Worm (Caenorhabditis elegans) whole organism, young adult: Measurements from ENCODE around the gene Y49G5B.1.
A peak's percentile ranks its signal among the peaks of the same experiment; 100 is the strongest.

ENCODE experiments used
- B0261.1 ChIP-seq: sonication (generic microtip); optimal IDR thresholded peaks from 2 replicates; lab custom pipeline; 2016; ENCODE audit warnings: mild to moderate bottlenecking, missing genetic modification characterization, moderate library complexity, missing compliant biosample characterization
- B0336.3 ChIP-seq: fragments of 200-800 bp; sonication (Bioruptor generic); IDR thresholded peaks from 2 replicates; pipeline ENCODE4 v1.3.6; 2022; ENCODE audit warnings: missing genetic modification characterization, missing compliant biosample characterization
- D2030.7 ChIP-seq: fragments of 200-800 bp; sonication (Bioruptor generic); IDR thresholded peaks from 2 replicates; pipeline ENCODE4 v1.3.6; 2022; ENCODE audit warnings: missing genetic modification reagents, missing genetic modification characterization, missing compliant biosample characterization
- F33H1.4 ChIP-seq: fragments of 200-800 bp; sonication (Bioruptor generic); IDR thresholded peaks from 2 replicates; pipeline ENCODE4 v1.3.6; 2022; ENCODE audit warnings: missing genetic modification reagents, missing genetic modification characterization, missing compliant biosample characterization
- F49E8.2 ChIP-seq: sonication (generic microtip); optimal IDR thresholded peaks from 3 replicates; lab custom pipeline; 2017; ENCODE audit warnings: missing genetic modification characterization, mild to moderate bottlenecking, missing compliant biosample characterization, antibody characterized with exemption, moderate library complexity; ENCODE audit not compliant: insufficient read depth
- F52B5.7 ChIP-seq: sonication (generic microtip); optimal IDR thresholded peaks from 2 replicates; lab custom pipeline; 2016; ENCODE audit warnings: mild to moderate bottlenecking, missing genetic modification characterization, missing compliant biosample characterization
- F57A8.1 ChIP-seq: fragments of 200-800 bp; sonication (Bioruptor generic); optimal IDR thresholded peaks from 2 replicates; lab custom pipeline; 2018; ENCODE audit warnings: mild to moderate bottlenecking, missing genetic modification characterization, moderate library complexity, missing compliant biosample characterization
- K11D2.4 ChIP-seq: fragments of 200-800 bp; sonication (Bioruptor generic); IDR thresholded peaks from 2 replicates; pipeline ENCODE4 v1.3.6; 2022; ENCODE audit warnings: missing genetic modification reagents, missing genetic modification characterization, missing compliant biosample characterization
- T07F8.4 ChIP-seq: sonication (generic microtip); optimal IDR thresholded peaks from 2 replicates; lab custom pipeline; 2016; ENCODE audit warnings: mild to moderate bottlenecking, missing genetic modification characterization, moderate library complexity, missing compliant biosample characterization
- T26A5.8 ChIP-seq: sonication (generic microtip); optimal IDR thresholded peaks from 2 replicates; lab custom pipeline; 2016; ENCODE audit warnings: missing genetic modification characterization, missing compliant biosample characterization
- Y53F4B.3 ChIP-seq: fragments of 200-800 bp; sonication (Bioruptor generic); IDR thresholded peaks from 2 replicates; pipeline ENCODE4 v1.3.6; 2022; ENCODE audit warnings: missing genetic modification reagents, missing genetic modification characterization, missing compliant biosample characterization
- Y56A3A.18 ChIP-seq: fragments of 200-800 bp; sonication (Bioruptor generic); IDR thresholded peaks from 2 replicates; pipeline ENCODE4 v1.3.6; 2022; ENCODE audit warnings: missing genetic modification reagents, missing genetic modification characterization, missing compliant biosample characterization
- Y79H2A.3 ChIP-seq: fragments of 200-800 bp; sonication (Bioruptor generic); conservative IDR thresholded peaks from 2 replicates; pipeline ENCODE4 v1.3.6; 2022; ENCODE audit warnings: missing genetic modification reagents, missing genetic modification characterization, missing compliant biosample characterization
- akir-1 ChIP-seq: fragments of 200-800 bp; sonication (Bioruptor generic); optimal IDR thresholded peaks from 2 replicates; lab custom pipeline; 2018; ENCODE audit warnings: mild to moderate bottlenecking, missing genetic modification characterization, moderate library complexity, missing compliant biosample characterization
- ama-1 ChIP-seq, 3 experiments: fragments of 150-350 bp in 1 of 3; sonication (generic microtip) in 2 of 3; optimal IDR thresholded peaks; 2 replicates each; lab custom pipeline; 2014 to 2018; ENCODE audit warnings: missing biosample characterization in 2 of 3, missing genetic modification characterization in 2 of 3, missing genetic modification reagents in 2 of 3
- attf-6 ChIP-seq: fragments of 200-800 bp; sonication (Bioruptor generic); IDR thresholded peaks from 2 replicates; pipeline ENCODE4 v1.3.6; 2022; ENCODE audit warnings: missing genetic modification reagents, missing genetic modification characterization, missing compliant biosample characterization
- bed-1 ChIP-seq: fragments of 200-800 bp; sonication (Bioruptor generic); IDR thresholded peaks from 2 replicates; pipeline ENCODE4 v1.3.6; 2022; ENCODE audit warnings: missing genetic modification reagents, missing genetic modification characterization, missing compliant biosample characterization
- ccch-3 ChIP-seq: fragments of 200-800 bp; sonication (Bioruptor generic); optimal IDR thresholded peaks from 2 replicates; lab custom pipeline; 2018; ENCODE audit warnings: mild to moderate bottlenecking, missing genetic modification characterization, missing compliant biosample characterization
- cebp-1 ChIP-seq, 2 experiments: fragments of 200-800 bp in 1 of 2; sonication (Bioruptor generic) in 1 of 2; sonication (generic microtip) in 1 of 2; IDR thresholded peaks in 1 of 2; optimal IDR thresholded peaks in 1 of 2; 2 replicates each; pipeline versions ENCODE4 v1.3.6 to Lab custom; 2017 to 2022; ENCODE audit warnings: missing compliant biosample characterization in 2 of 2, missing genetic modification characterization in 2 of 2, mild to moderate bottlenecking in 1 of 2, missing genetic modification reagents in 1 of 2, moderate library complexity in 1 of 2
- ceh-91 ChIP-seq: fragments of 200-800 bp; sonication (Bioruptor generic); IDR thresholded peaks from 2 replicates; pipeline ENCODE4 v1.3.6; 2022; ENCODE audit warnings: missing genetic modification reagents, missing genetic modification characterization, missing compliant biosample characterization
- chd-7 ChIP-seq: sonication (generic microtip); optimal IDR thresholded peaks from 2 replicates; lab custom pipeline; 2016; ENCODE audit warnings: mild to moderate bottlenecking, missing genetic modification characterization, moderate library complexity, missing compliant biosample characterization
- dox-1 ChIP-seq: fragments of 200-800 bp; sonication (Bioruptor generic); IDR thresholded peaks from 2 replicates; pipeline ENCODE4 v1.3.6; 2022; ENCODE audit warnings: missing genetic modification reagents, missing genetic modification characterization, missing compliant biosample characterization
- dpl-1 ChIP-seq: fragments of 150-350 bp; optimal IDR thresholded peaks from 2 replicates; lab custom pipeline; 2014; ENCODE audit warnings: missing biosample characterization, missing genetic modification reagents, missing genetic modification characterization
- efl-1 ChIP-seq: fragments of 150-350 bp; optimal IDR thresholded peaks from 2 replicates; lab custom pipeline; 2014; ENCODE audit warnings: missing biosample characterization, missing genetic modification reagents, missing genetic modification characterization
- egl-44 ChIP-seq: fragments of 200-800 bp; sonication (Bioruptor generic); IDR thresholded peaks from 2 replicates; pipeline ENCODE4 v1.3.6; 2022; ENCODE audit warnings: missing genetic modification reagents, missing genetic modification characterization, missing compliant biosample characterization
- fkh-3 ChIP-seq: sonication (generic microtip); optimal IDR thresholded peaks from 2 replicates; lab custom pipeline; 2016; ENCODE audit warnings: mild to moderate bottlenecking, missing genetic modification characterization, missing compliant biosample characterization
- him-1 ChIP-seq: sonication (generic microtip); optimal IDR thresholded peaks from 2 replicates; lab custom pipeline; 2016; ENCODE audit warnings: missing genotype, missing genetic modification reagents, missing genetic modification characterization, missing compliant biosample characterization
- hrde-1 ChIP-seq: sonication (generic microtip); optimal IDR thresholded peaks from 2 replicates; lab custom pipeline; 2016; ENCODE audit warnings: missing genetic modification characterization, mild to moderate bottlenecking, missing compliant biosample characterization, moderate library complexity, missing genotype, missing genetic modification reagents, borderline replicate concordance
- let-526 ChIP-seq: fragments of 200-800 bp; sonication (Bioruptor generic); IDR thresholded peaks from 2 replicates; pipeline ENCODE4 v1.3.6; 2022; ENCODE audit warnings: missing genetic modification reagents, missing genetic modification characterization, missing compliant biosample characterization
- lin-26 ChIP-seq: fragments of 200-800 bp; sonication (Bioruptor generic); IDR thresholded peaks from 2 replicates; pipeline ENCODE4 v1.3.6; 2022; ENCODE audit warnings: missing genetic modification reagents, missing genetic modification characterization, missing compliant biosample characterization
- lsl-1 ChIP-seq: fragments of 200-800 bp; sonication (Bioruptor generic); optimal IDR thresholded peaks from 2 replicates; lab custom pipeline; 2018; ENCODE audit warnings: mild to moderate bottlenecking, missing genetic modification characterization, moderate library complexity, missing compliant biosample characterization
- lsy-27 ChIP-seq: sonication (generic microtip); optimal IDR thresholded peaks from 2 replicates; lab custom pipeline; 2017; ENCODE audit warnings: missing genetic modification characterization, mild to moderate bottlenecking, missing compliant biosample characterization, antibody characterized with exemption, missing genotype, borderline replicate concordance; ENCODE audit not compliant: insufficient read depth
- mel-28 ChIP-seq: sonication (generic microtip); optimal IDR thresholded peaks from 2 replicates; lab custom pipeline; 2016; ENCODE audit warnings: borderline replicate concordance, mild to moderate bottlenecking, missing genetic modification characterization, missing compliant biosample characterization
- nfya-1 ChIP-seq: sonication (generic microtip); optimal IDR thresholded peaks from 2 replicates; lab custom pipeline; 2017; ENCODE audit warnings: antibody characterized with exemption, missing compliant biosample characterization, missing genetic modification characterization, borderline replicate concordance; ENCODE audit not compliant: insufficient read depth
- nfya-2 ChIP-seq: fragments of 200-800 bp; sonication (Bioruptor generic); IDR thresholded peaks from 2 replicates; pipeline ENCODE4 v1.3.6; 2022; ENCODE audit warnings: missing genetic modification reagents, missing genetic modification characterization, missing compliant biosample characterization
- nhr-80 ChIP-seq: sonication (generic microtip); optimal IDR thresholded peaks from 2 replicates; lab custom pipeline; 2016; ENCODE audit warnings: missing genetic modification characterization, missing compliant biosample characterization
- rec-8 ChIP-seq, 2 experiments: sonication (generic microtip); optimal IDR thresholded peaks; 2 replicates each; lab custom pipeline; 2016; ENCODE audit warnings: mild to moderate bottlenecking in 2 of 2, missing genetic modification characterization in 2 of 2, missing genetic modification reagents in 2 of 2, missing genotype in 2 of 2, missing biosample characterization in 1 of 2, missing compliant biosample characterization in 1 of 2, moderate library complexity in 1 of 2
- repo-1 ChIP-seq: sonication (generic microtip); optimal IDR thresholded peaks from 2 replicates; lab custom pipeline; 2017; ENCODE audit warnings: mild to moderate bottlenecking, missing genetic modification characterization, missing compliant biosample characterization
- rpc-1 ChIP-seq, 2 experiments: fragments of 150-350 bp in 1 of 2; sonication (generic microtip) in 1 of 2; optimal IDR thresholded peaks; 2 replicates each; lab custom pipeline; 2014 to 2018; ENCODE audit warnings: missing biosample characterization in 1 of 2, missing genetic modification characterization in 1 of 2, missing genetic modification reagents in 1 of 2, missing genotype in 1 of 2
- sea-2 ChIP-seq: fragments of 200-800 bp; sonication (Bioruptor generic); IDR thresholded peaks from 2 replicates; pipeline ENCODE4 v1.3.6; 2022; ENCODE audit warnings: missing genetic modification characterization, missing compliant biosample characterization
- tbp1 ChIP-seq: fragments of 200-800 bp; sonication (Bioruptor generic); optimal IDR thresholded peaks from 2 replicates; lab custom pipeline; 2018; ENCODE audit warnings: mild to moderate bottlenecking, missing genetic modification characterization, missing compliant biosample characterization
- unc-130 ChIP-seq: sonication (generic microtip); optimal IDR thresholded peaks from 2 replicates; lab custom pipeline; 2016; ENCODE audit warnings: missing genetic modification reagents, missing genetic modification characterization, missing compliant biosample characterization
- ztf-18 ChIP-seq: sonication (generic microtip); optimal IDR thresholded peaks from 2 replicates; lab custom pipeline; 2016; ENCODE audit warnings: missing genotype, mild to moderate bottlenecking, missing genetic modification characterization, missing compliant biosample characterization
- ztf-28 ChIP-seq: fragments of 200-800 bp; sonication (Bioruptor generic); IDR thresholded peaks from 2 replicates; pipeline ENCODE4 v1.3.6; 2022; ENCODE audit warnings: missing genetic modification reagents, missing genetic modification characterization, missing compliant biosample characterization
- ztf-6 ChIP-seq: fragments of 200-800 bp; sonication (Bioruptor generic); IDR thresholded peaks from 2 replicates; pipeline ENCODE4 v1.3.6; 2022; ENCODE audit warnings: missing genetic modification reagents, missing genetic modification characterization, missing compliant biosample characterization

Gene Y49G5B.1

ce11 chrV:5274974-5275373 lies 51.8 kb downstream of the Y49G5B.1 start (continued):
- 0 out of 2 replicates have a peak, but pooled peaks have one; percentile 16 for TF ChIP-seq D2030.7 (GFP tag; lab: Robert Waterston, UW)
- no peak for TF ChIP-seq rpc-1 (optimal IDR thresholded peaks at IDR 0.05; lab: Kevin White, UChicago)
- no peak for TF ChIP-seq rpc-1 (tag; optimal IDR thresholded peaks at IDR 0.05; lab: Kevin White, UChicago)
- TF ChIP-seq cebp-1 (GFP tag; IDR thresholded peaks at IDR 0.05; lab: Robert Waterston, UW), result no peak
- peak; percentile 36 for TF ChIP-seq cebp-1 (tag; optimal IDR thresholded peaks at IDR 0.05; lab: Kevin White, UChicago)
- no peak for TF ChIP-seq nfya-2 (GFP tag; lab: Robert Waterston, UW)
- TF ChIP-seq lin-26 (GFP tag; lab: Robert Waterston, UW), result no peak
- TF ChIP-seq bed-1 (GFP tag; lab: Robert Waterston, UW), result no peak
- TF ChIP-seq him-1 (tag; lab: Kevin White, UChicago), result no peak
- TF ChIP-seq dox-1 (GFP tag; lab: Robert Waterston, UW), result peak; percentile 72
- no peak for TF ChIP-seq lsy-27 (tag; lab: Kevin White, UChicago)
- no peak for TF ChIP-seq B0336.3 (GFP tag; lab: Robert Waterston, UW)
- TF ChIP-seq let-526, result no peak
- TF ChIP-seq F33H1.4, result peak; percentile 19; the same call in 1 of the 2 replicates
- no peak for TF ChIP-seq ztf-28 (GFP tag; lab: Robert Waterston, UW)
- no peak for TF ChIP-seq unc-130 (GFP tag; lab: Kevin White, UChicago)
- TF ChIP-seq tbp1 (GFP tag; lab: Kevin White, UChicago), result no peak
- TF ChIP-seq K11D2.4 (GFP tag; lab: Robert Waterston, UW), result no peak
- TF ChIP-seq Y56A3A.18 (GFP tag; lab: Robert Waterston, UW), result no peak
- TF ChIP-seq fkh-3 (tag; lab: Kevin White, UChicago), result no peak
- TF ChIP-seq T26A5.8 (tag; lab: Kevin White, UChicago), result no peak
- TF ChIP-seq F49E8.2 (tag; lab: Kevin White, UChicago), result no peak
- TF ChIP-seq T07F8.4, result no peak
- no peak for TF ChIP-seq Y79H2A.3 (GFP tag; lab: Robert Waterston, UW)
- TF ChIP-seq hrde-1 (tag; lab: Kevin White, UChicago), result no peak
- no peak for TF ChIP-seq F57A8.1
- TF ChIP-seq sea-2, result no peak
- TF ChIP-seq F52B5.7 (tag; lab: Kevin White, UChicago), result no peak
- TF ChIP-seq nfya-1 (tag; lab: Kevin White, UChicago), result no peak
- TF ChIP-seq rec-8 (tag; optimal IDR thresholded peaks at IDR 0.05; lab: Kevin White, UChicago), result no peak
- TF ChIP-seq B0261.1 (tag; lab: Kevin White, UChicago), result no peak
- TF ChIP-seq repo-1 (tag; lab: Kevin White, UChicago), result no peak
- TF ChIP-seq ceh-91, result no peak
- peak; percentile 92 for TF ChIP-seq ztf-18
- TF ChIP-seq dpl-1, result no peak
- no peak for TF ChIP-seq ccch-3 (GFP tag; lab: Kevin White, UChicago)
- TF ChIP-seq attf-6, result no peak
- no peak for TF ChIP-seq mel-28 (tag; lab: Kevin White, UChicago)
- TF ChIP-seq Y53F4B.3 (GFP tag; lab: Robert Waterston, UW), result no peak
- TF ChIP-seq nhr-80 (tag; lab: Kevin White, UChicago), result peak; percentile 8
- TF ChIP-seq egl-44 (GFP tag; lab: Robert Waterston, UW), result no peak
- no peak for TF ChIP-seq ztf-6
- TF ChIP-seq chd-7 (tag; lab: Kevin White, UChicago), result no peak
- peak; percentile 15 for TF ChIP-seq lsl-1 (GFP tag; lab: Kevin White, UChicago)
- TF ChIP-seq efl-1 (GFP tag; lab: Kevin White, UChicago), result no peak
- no peak for TF ChIP-seq ama-1 (optimal IDR thresholded peaks at IDR 0.05; lab: Kevin White, UChicago)
- no peak for TF ChIP-seq ama-1 (GFP tag; optimal IDR thresholded peaks at IDR 0.05; lab: Kevin White, UChicago)
- TF ChIP-seq akir-1 (GFP tag; lab: Kevin White, UChicago), result no peak
